Worm (Caenorhabditis elegans): ENCODE data around the gene npp-5.

DNA sequence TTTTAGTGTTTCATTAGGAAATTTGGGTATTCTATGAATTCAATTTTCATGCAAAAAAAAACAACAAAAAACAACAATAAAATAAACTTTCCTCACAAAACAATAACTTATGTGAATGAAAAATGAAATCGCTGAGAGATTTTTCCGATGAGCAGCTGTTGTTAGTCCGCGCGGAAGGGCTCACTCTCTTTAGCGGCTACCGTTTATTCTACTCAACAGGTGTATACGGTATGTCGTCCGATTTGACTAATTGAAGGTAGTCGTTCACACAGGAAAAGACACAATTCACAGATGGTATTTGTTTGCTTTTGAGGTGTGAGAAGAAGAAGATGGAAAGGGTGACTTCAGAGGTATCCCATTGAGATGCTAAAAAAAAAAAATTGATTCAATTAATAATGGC is 30.9 kb downstream of the npp-5 start:
- no peak for TF ChIP-seq blmp-1 (tag; optimal IDR thresholded peaks at IDR 0.05; ENCODE audit: insufficient read depth)
- TF ChIP-seq aly-2 (tag; optimal IDR thresholded peaks at IDR 0.05): no peak
